Fruit fly (Drosophila melanogaster) whole organism, adult: ENCODE measurements around the gene solo.

Experiments
- CG12768 ChIP-seq: fragments of 200-800 bp; sonication (Bioruptor generic); optimal IDR thresholded peaks from 2 replicates; lab custom pipeline; 2017; ENCODE audit warnings: missing biosample characterization, missing genetic modification characterization, mild to moderate bottlenecking, moderate library complexity, missing genetic modification reagents
- CG14711 ChIP-seq: fragments of 200-800 bp; sonication (Bioruptor generic); optimal IDR thresholded peaks from 2 replicates; lab custom pipeline; 2018; ENCODE audit warnings: missing biosample characterization, mild to moderate bottlenecking, missing genetic modification characterization, moderate library complexity
- CG1620 ChIP-seq: fragments of 200-800 bp; sonication (Bioruptor generic); optimal IDR thresholded peaks from 2 replicates; lab custom pipeline; 2016; ENCODE audit warnings: missing biosample characterization, missing genetic modification characterization
- CG5204 ChIP-seq: fragments of 200-800 bp; sonication (Bioruptor generic); optimal IDR thresholded peaks from 2 replicates; lab custom pipeline; 2016; ENCODE audit warnings: missing biosample characterization, missing genetic modification characterization
- CG7045 ChIP-seq: fragments of 200-800 bp; sonication (Bioruptor generic); optimal IDR thresholded peaks from 2 replicates; lab custom pipeline; 2017; ENCODE audit warnings: missing biosample characterization, mild to moderate bottlenecking, missing genetic modification characterization
- CG7101 ChIP-seq: fragments of 200-800 bp; sonication (Bioruptor generic); optimal IDR thresholded peaks from 2 replicates; lab custom pipeline; 2018; ENCODE audit warnings: missing biosample characterization, mild to moderate bottlenecking, missing genetic modification characterization, moderate library complexity
- Clk ChIP-seq: fragments of 200-800 bp; sonication (Bioruptor generic); optimal IDR thresholded peaks from 2 replicates; lab custom pipeline; 2017; ENCODE audit warnings: missing biosample characterization, missing genetic modification characterization
- Crg-1 ChIP-seq: fragments of 200-800 bp; sonication (Bioruptor generic); optimal IDR thresholded peaks from 2 replicates; lab custom pipeline; 2016; ENCODE audit warnings: missing biosample characterization, missing genetic modification characterization
- Hr96 ChIP-seq: fragments of 200-800 bp; sonication (Bioruptor generic); optimal IDR thresholded peaks from 2 replicates; lab custom pipeline; 2016; ENCODE audit warnings: missing biosample characterization, missing genetic modification characterization
- Mnt ChIP-seq: fragments of 200-800 bp; sonication (Bioruptor generic); optimal IDR thresholded peaks from 2 replicates; lab custom pipeline; 2016; ENCODE audit warnings: missing biosample characterization, mild to moderate bottlenecking, missing genetic modification characterization
- bab1 ChIP-seq: fragments of 200-800 bp; sonication (Bioruptor generic); optimal IDR thresholded peaks from 3 replicates; lab custom pipeline; 2019; ENCODE audit warnings: missing biosample characterization, mild to moderate bottlenecking, missing genetic modification characterization, moderate library complexity
- cic ChIP-seq: fragments of 200-800 bp; sonication (Bioruptor generic); optimal IDR thresholded peaks from 2 replicates; lab custom pipeline; 2017; ENCODE audit warnings: missing biosample characterization, mild to moderate bottlenecking, missing genetic modification characterization, moderate library complexity
- cnc ChIP-seq, 2 experiments: fragments of >200 bp; optimal IDR thresholded peaks; 2 replicates each; lab custom pipeline; 2017
- kay ChIP-seq: fragments of 200-800 bp; sonication (Bioruptor generic); peaks from one replicate; lab custom pipeline; 2016; ENCODE audit warnings: missing biosample characterization, missing genetic modification characterization, borderline replicate concordance
- ovo ChIP-seq: fragments of 200-800 bp; sonication (Bioruptor generic); optimal IDR thresholded peaks from 2 replicates; lab custom pipeline; 2016; ENCODE audit warnings: missing biosample characterization, missing genetic modification characterization
- pad ChIP-seq: fragments of 200-800 bp; sonication (Bioruptor generic); optimal IDR thresholded peaks from 3 replicates; lab custom pipeline; 2017; ENCODE audit warnings: missing biosample characterization, missing genetic modification characterization, mild to moderate bottlenecking, moderate library complexity, missing genetic modification reagents
- tj ChIP-seq: fragments of 200-800 bp; sonication (Bioruptor generic); optimal IDR thresholded peaks from 3 replicates; lab custom pipeline; 2017; ENCODE audit warnings: missing biosample characterization, mild to moderate bottlenecking, missing genetic modification characterization, moderate library complexity
- toe ChIP-seq: fragments of 200-800 bp; sonication (Bioruptor generic); optimal IDR thresholded peaks from 2 replicates; lab custom pipeline; 2016; ENCODE audit warnings: missing biosample characterization, missing genetic modification characterization

Gene solo

DNA sequence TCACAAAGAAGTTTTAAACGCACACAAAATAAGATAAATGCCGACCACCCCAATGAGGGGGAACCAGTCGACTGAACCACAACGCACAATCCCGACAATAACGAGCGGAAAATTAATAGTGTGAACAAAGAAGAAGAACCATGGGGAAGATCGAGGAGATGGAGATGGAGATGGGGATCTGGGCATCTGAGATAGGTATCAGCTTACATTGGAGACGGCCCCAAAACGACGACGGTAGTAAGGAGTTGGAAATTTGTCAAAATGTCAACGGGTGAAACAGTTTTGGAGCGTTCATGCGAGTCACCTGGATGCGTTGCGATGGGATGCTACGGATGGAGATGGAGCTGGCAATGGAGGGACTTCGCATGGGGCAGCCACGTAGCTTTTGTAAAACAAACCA lies 45.8 kb downstream of the solo start:
- no peak for TF ChIP-seq tj (GFP tag; lab: Kevin White, UChicago)
- TF ChIP-seq Crg-1 (GFP tag; lab: Kevin White, UChicago): no peak
- no peak for TF ChIP-seq CG7101 (tag; lab: Kevin White, UChicago)
- TF ChIP-seq CG1620 (GFP tag; lab: Kevin White, UChicago): no peak
- TF ChIP-seq cnc (optimal IDR thresholded peaks at IDR 0.05; lab: Kevin White, UChicago): no peak
- TF ChIP-seq pad (GFP tag; lab: Kevin White, UChicago): no peak

DNA sequence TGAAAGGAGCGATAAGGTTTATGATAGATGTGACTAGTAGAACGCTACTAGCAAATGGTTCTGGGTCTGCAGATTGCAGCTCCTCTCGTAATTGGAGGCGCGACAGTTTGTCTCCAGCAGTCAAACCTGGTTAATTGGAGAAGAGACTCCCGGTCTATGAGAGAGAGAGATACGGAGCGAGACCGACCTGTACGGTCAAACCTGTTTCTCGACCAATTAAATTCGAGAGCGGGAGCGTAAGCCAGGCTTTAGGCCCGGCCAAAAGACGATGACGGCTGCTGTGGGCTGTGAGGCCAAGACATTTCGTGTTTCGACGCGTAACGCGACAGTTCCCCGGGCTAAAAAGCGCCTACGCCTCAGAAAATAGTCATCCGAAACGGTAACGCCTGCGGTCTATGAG lies 47.7 kb downstream of the solo start, which contains the start of gene CG15269:
TSS of gene CG15269 (plus strand) at position 261 of the 400 bp plus-strand sequence.
- TF ChIP-seq Mnt (GFP tag; lab: Kevin White, UChicago): no peak
- TF ChIP-seq kay (GFP tag; lab: Kevin White, UChicago): no peak
- TF ChIP-seq CG1620 (GFP tag; lab: Kevin White, UChicago): no peak

DNA sequence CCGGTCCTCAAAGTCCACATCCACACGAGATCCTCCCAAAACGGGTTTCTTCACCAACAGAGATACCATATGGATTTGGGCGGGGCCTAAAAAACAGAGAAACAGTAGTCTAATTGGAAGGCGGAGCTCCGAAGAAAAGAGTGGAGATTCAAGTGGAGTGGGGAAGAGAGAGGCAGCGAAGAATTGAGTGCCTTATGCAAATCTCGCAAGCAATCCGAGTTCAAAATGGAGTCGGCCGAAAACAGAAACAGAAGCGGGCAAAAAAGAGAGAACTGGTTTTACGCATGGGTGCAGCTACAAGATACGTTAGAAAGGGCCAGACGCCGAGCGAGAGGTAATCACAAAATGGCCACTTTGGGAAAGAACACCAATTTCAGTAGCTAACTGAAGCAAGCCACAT lies 49.8 kb downstream of the solo start:
- TF ChIP-seq CG1620 (GFP tag; lab: Kevin White, UChicago) (no peak), CG7101 (tag; lab: Kevin White, UChicago) (no peak), cic (GFP tag; lab: Kevin White, UChicago) (no peak), toe (GFP tag; lab: Kevin White, UChicago) (no peak), cnc (optimal IDR thresholded peaks at IDR 0.05; lab: Kevin White, UChicago) (no peak), CG12768 (no peak), CG14711 (tag; lab: Kevin White, UChicago) (no peak), CG7045 (no peak)

DNA sequence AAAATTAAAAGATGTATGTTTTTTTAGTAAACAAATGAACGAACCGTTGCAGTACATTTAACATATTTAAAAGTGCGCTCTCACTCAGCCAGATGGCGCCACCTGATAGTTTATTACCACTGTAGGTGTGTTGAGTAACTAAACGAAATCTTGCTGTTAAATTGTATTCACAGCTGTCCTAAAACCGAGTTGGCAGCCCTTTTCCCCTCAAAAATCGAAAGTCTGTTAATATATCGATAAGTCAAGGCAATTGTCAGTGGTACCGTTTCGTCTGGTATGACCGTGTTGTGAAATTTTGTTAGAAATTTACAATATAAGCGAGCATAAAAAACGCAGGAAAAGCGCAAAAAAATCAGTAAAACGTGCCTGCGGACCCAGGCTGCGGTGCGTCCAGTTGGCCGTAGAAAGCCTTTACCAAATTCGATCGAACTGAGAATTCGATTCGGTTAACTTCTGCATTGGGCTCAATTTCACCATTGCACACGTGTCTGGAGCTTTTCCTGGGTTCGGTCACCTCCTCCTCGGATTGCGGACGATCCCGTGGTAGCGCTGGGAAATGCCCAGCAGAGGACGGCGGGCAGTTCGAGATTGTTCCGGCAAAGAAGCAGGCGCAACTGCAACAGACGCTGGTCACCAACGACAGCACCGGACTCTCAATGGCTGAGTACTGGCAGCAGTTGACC lies 51.9 kb downstream of the solo start, which contains the start of gene stc:
TSS of gene stc (plus strand) at position 247 of the 683 bp plus-strand sequence.
- TF ChIP-seq Mnt (GFP tag; lab: Kevin White, UChicago) (peak; percentile 53), CG7101 (tag; lab: Kevin White, UChicago) (peak; percentile 18), Clk (GFP tag; lab: Kevin White, UChicago) (no peak), Crg-1 (GFP tag; lab: Kevin White, UChicago) (peak; percentile 0), toe (GFP tag; lab: Kevin White, UChicago) (peak; percentile 34), CG1620 (GFP tag; lab: Kevin White, UChicago) (peak; percentile 33), CG12768 (no peak), CG14711 (tag; lab: Kevin White, UChicago) (peak; percentile 23), cic (GFP tag; lab: Kevin White, UChicago) (no peak), pad (GFP tag; lab: Kevin White, UChicago) (peak; percentile 100), bab1 (peak; percentile 23), tj (GFP tag; lab: Kevin White, UChicago) (no peak), Hr96 (peak; percentile 43)

DNA sequence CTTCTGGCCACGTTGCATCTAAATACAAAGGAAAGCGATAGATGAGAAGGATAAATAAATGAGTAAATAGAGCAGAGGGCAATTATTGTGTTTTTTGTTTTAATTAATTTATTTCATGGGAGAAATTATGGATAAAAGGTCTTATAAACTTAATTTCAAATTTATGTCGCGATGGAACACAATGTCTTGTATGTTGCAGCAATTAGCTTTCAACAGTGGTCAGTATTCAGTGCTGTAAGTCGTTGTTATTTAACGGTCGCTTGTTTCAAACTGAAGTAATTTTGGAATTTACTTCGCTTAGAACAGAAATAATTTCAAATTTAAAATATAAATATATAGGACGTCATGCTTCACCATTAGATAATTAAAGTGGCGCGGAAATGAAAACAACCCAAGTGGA lies 56.5 kb downstream of the solo start:
- TF ChIP-seq pad (GFP tag; lab: Kevin White, UChicago) (peak; percentile 7), Hr96 (no peak), Clk (GFP tag; lab: Kevin White, UChicago) (no peak), kay (GFP tag; lab: Kevin White, UChicago) (no peak), toe (GFP tag; lab: Kevin White, UChicago) (peak; percentile 1), cic (GFP tag; lab: Kevin White, UChicago) (no peak), CG5204 (no peak), Mnt (GFP tag; lab: Kevin White, UChicago) (no peak)

DNA sequence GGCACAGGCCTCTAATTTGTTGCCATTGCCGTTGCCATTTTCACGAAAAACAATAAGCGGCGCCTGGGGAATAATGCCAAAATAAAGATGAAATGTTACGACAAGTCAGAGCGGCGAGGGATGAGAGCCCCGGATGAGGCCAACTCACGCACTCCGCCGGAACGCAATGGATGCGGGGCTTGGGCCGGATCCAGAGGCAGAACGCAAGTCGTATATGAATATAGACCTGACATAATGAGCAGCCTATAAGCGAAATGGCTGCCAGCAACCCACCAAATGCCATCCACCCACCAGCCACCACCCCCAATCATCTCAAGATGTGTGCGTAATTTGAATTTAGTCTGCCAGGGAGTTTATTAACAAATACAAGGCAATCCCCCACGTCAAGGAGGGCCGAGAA lies 57.1 kb downstream of the solo start:
- TF ChIP-seq CG5204 (no peak), pad (GFP tag; lab: Kevin White, UChicago) (no peak), ovo (GFP tag; lab: Kevin White, UChicago) (no peak), kay (GFP tag; lab: Kevin White, UChicago) (no peak), Mnt (GFP tag; lab: Kevin White, UChicago) (no peak), cic (GFP tag; lab: Kevin White, UChicago) (no peak), CG7045 (no peak), Hr96 (no peak)
